Fruit fly (Drosophila melanogaster): ENCODE data around the gene beta-Spec.

The beta-Spec gene

dm6 chrX:17692729-17693128 is 35.6 kb downstream of the beta-Spec start (continued):
- TF ChIP-seq CG31224 (GFP tag; IDR thresholded peaks at IDR 0.05), result no peak
- TF ChIP-seq Hr51 (GFP tag; optimal IDR thresholded peaks at IDR 0.05), result peak in 1 of 2 experiments; percentile 21
- no peak for TF ChIP-seq Max (GFP tag; optimal IDR thresholded peaks at IDR 0.05)
- no peak for TF ChIP-seq CG7372 (GFP tag; IDR thresholded peaks at IDR 0.05)
- TF ChIP-seq ase (GFP tag; IDR thresholded peaks at IDR 0.05), result no peak
- no peak for TF ChIP-seq tup (GFP tag; optimal IDR thresholded peaks at IDR 0.05)
- TF ChIP-seq CG2678 (tag; optimal IDR thresholded peaks at IDR 0.05), result peak; percentile 32
- TF ChIP-seq slou (GFP tag; optimal IDR thresholded peaks at IDR 0.05), result no peak
- no peak for TF ChIP-seq Dp (GFP tag; optimal IDR thresholded peaks at IDR 0.05)
- peak in 1 of 2 experiments; percentile 52 for TF ChIP-seq eve (GFP tag; optimal IDR thresholded peaks at IDR 0.05)
- no peak for TF ChIP-seq caup (GFP tag; optimal IDR thresholded peaks at IDR 0.05; ENCODE audit: severe bottlenecking)
- TF ChIP-seq sens (GFP tag), result peak; percentile 12
- TF ChIP-seq Oli (tag; optimal IDR thresholded peaks at IDR 0.05), result peak; percentile 14
- peak; percentile 47 for TF ChIP-seq Sox100B (GFP tag; optimal IDR thresholded peaks at IDR 0.05)
- TF ChIP-seq CG18262 (tag; optimal IDR thresholded peaks at IDR 0.05), result peak; percentile 10
- TF ChIP-seq unpg (GFP tag; optimal IDR thresholded peaks at IDR 0.05), result no peak

- TF ChIP-seq Mad (GFP tag; optimal IDR thresholded peaks at IDR 0.05) (no peak), CG31224 (GFP tag; IDR thresholded peaks at IDR 0.05) (no peak), lov (optimal IDR thresholded peaks at IDR 0.05) (no peak), lov (GFP tag; IDR thresholded peaks at IDR 0.05) (0 out of 3 replicates have a peak, but pooled peaks have one; percentile 4), tna (GFP tag; IDR thresholded peaks at IDR 0.05; ENCODE audit: partially characterized antibody) (0 out of 2 replicates have a peak, but pooled peaks have one; percentile 14), CG11723 (GFP tag; optimal IDR thresholded peaks at IDR 0.05) (no peak), bsh (GFP tag; optimal IDR thresholded peaks at IDR 0.05) (peak in 1 of 2 experiments; percentile 60), Drgx (GFP tag; IDR thresholded peaks at IDR 0.05) (peak; percentile 56; the same call in 1 of the 2 replicates), row (GFP tag; IDR thresholded peaks at IDR 0.05) (peak; percentile 23; the same call in 1 of the 3 replicates), Adf1 (GFP tag; IDR thresholded peaks at IDR 0.05) (peak; percentile 55), nom (GFP tag; optimal IDR thresholded peaks at IDR 0.05) (peak; percentile 77), chinmo (GFP tag; IDR thresholded peaks at IDR 0.05; ENCODE audit: partially characterized antibody) (0 out of 4 replicates have a peak, but pooled peaks have one; percentile 34), nerfin-2 (GFP tag; IDR thresholded peaks at IDR 0.05; ENCODE audit: partially characterized antibody) (no peak), Opbp (GFP tag; IDR thresholded peaks at IDR 0.05; ENCODE audit: partially characterized antibody) (no peak)
Observed at dm6 chrX:17693981-17694872, 37.1 kb downstream of the beta-Spec start.

dm6 chrX:17694873-17695446 is 37.8 kb downstream of the beta-Spec start:
- TF ChIP-seq CG7928 (GFP tag; optimal IDR thresholded peaks at IDR 0.05) (no peak), rib (GFP tag; IDR thresholded peaks at IDR 0.05) (no peak), Sox102F (GFP tag; optimal IDR thresholded peaks at IDR 0.05) (peak; percentile 15), CG12659 (GFP tag; optimal IDR thresholded peaks at IDR 0.05) (peak; percentile 6), CG13424 (tag; optimal IDR thresholded peaks at IDR 0.05) (peak; percentile 55), Fer3 (tag; optimal IDR thresholded peaks at IDR 0.05) (no peak), CG17829 (tag; optimal IDR thresholded peaks at IDR 0.05) (peak; percentile 23), CG18599 (GFP tag; optimal IDR thresholded peaks at IDR 0.05) (peak; percentile 16), ap (GFP tag; IDR thresholded peaks at IDR 0.05) (0 out of 2 replicates have a peak, but pooled peaks have one; percentile 18), CG30403 (GFP tag; optimal IDR thresholded peaks at IDR 0.05) (peak; percentile 3), CG7839 (tag; optimal IDR thresholded peaks at IDR 0.05) (peak; percentile 54), gcm2 (GFP tag; optimal IDR thresholded peaks at IDR 0.05) (no peak), CG4707 (GFP tag; optimal IDR thresholded peaks at IDR 0.05) (no peak), CG16779 (GFP tag; IDR thresholded peaks at IDR 0.05) (no peak), CG1603 (tag; optimal IDR thresholded peaks at IDR 0.05) (no peak), CG10147 (GFP tag; optimal IDR thresholded peaks at IDR 0.05) (peak; percentile 53)
